Worm (Caenorhabditis elegans) whole organism, midembryonic: ENCODE results near the gene trpp-11.

ENCODE experiments used
- flt-1 ChIP-seq: fragments of 200-800 bp; sonication (Bioruptor generic); IDR thresholded peaks from 2 replicates; pipeline ENCODE4 v1.3.6; 2022; ENCODE audit warnings: missing genetic modification characterization, missing compliant biosample characterization
- med-1 ChIP-seq: sonication (generic microtip); optimal IDR thresholded peaks from 2 replicates; lab custom pipeline; 2017; ENCODE audit warnings: missing genetic modification characterization, mild to moderate bottlenecking, missing compliant biosample characterization, antibody characterized with exemption, missing genetic modification reagents; ENCODE audit not compliant: insufficient read depth
- ztf-29 ChIP-seq: fragments of 200-800 bp; sonication (Bioruptor generic); IDR thresholded peaks from 2 replicates; pipeline ENCODE4 v1.3.6; 2022; ENCODE audit warnings: missing genetic modification reagents, missing genetic modification characterization, missing compliant biosample characterization

ce11 chrIII:790591-790990 lies 4.3 kb upstream of the trpp-11 start:
- no peak for TF ChIP-seq med-1
- TF ChIP-seq ztf-29 (GFP tag; lab: Robert Waterston, UW): no peak
- TF ChIP-seq flt-1 (GFP tag; lab: Robert Waterston, UW): no peak
